Fruit fly (Drosophila melanogaster): ENCODE results near the gene RnrL.

RnrL gene

dm6 chr2L:10334854-10335277, 7.1 kb upstream of the RnrL start (continued):
- TF ChIP-seq CG2678 (tag; optimal IDR thresholded peaks at IDR 0.05) (peak; percentile 73), seq (GFP tag; IDR thresholded peaks at IDR 0.05) (no peak), CG15696 (tag; optimal IDR thresholded peaks at IDR 0.05) (peak; percentile 72), Ssrp (tag; optimal IDR thresholded peaks at IDR 0.05) (no peak), Hand (GFP tag; optimal IDR thresholded peaks at IDR 0.05) (peak; percentile 20), CG11504 (tag; optimal IDR thresholded peaks at IDR 0.05) (no peak), CG7963 (GFP tag; IDR thresholded peaks at IDR 0.05; ENCODE audit: partially characterized antibody) (no peak), ftz-f1 (GFP tag; optimal IDR thresholded peaks at IDR 0.05) (peak; percentile 83), Trl (optimal IDR thresholded peaks at IDR 0.05) (peak in 1 of 2 experiments; percentile 31), Trl (GFP tag; optimal IDR thresholded peaks at IDR 0.05) (peak; percentile 45), CG1529 (GFP tag; optimal IDR thresholded peaks at IDR 0.05) (peak; percentile 62), CG8089 (GFP tag; optimal IDR thresholded peaks at IDR 0.05) (peak; percentile 55), kah (GFP tag; optimal IDR thresholded peaks at IDR 0.05) (peak; percentile 76), CG13775 (GFP tag; optimal IDR thresholded peaks at IDR 0.05) (peak; percentile 50), bab2 (GFP tag; optimal IDR thresholded peaks at IDR 0.05) (peak; percentile 10), gcm2 (GFP tag; optimal IDR thresholded peaks at IDR 0.05) (peak; percentile 22), CG13123 (GFP tag; optimal IDR thresholded peaks at IDR 0.05) (peak; percentile 30), ems (GFP tag; optimal IDR thresholded peaks at IDR 0.05) (peak; percentile 52), slbo (GFP tag; IDR thresholded peaks at IDR 0.05) (peak; percentile 64), CG33213 (GFP tag; optimal IDR thresholded peaks at IDR 0.05) (peak; percentile 61), Ets97D (GFP tag; optimal IDR thresholded peaks at IDR 0.05) (no peak), HLH54F (GFP tag; optimal IDR thresholded peaks at IDR 0.05) (peak; percentile 25), grn (GFP tag; optimal IDR thresholded peaks at IDR 0.05) (peak; percentile 83), Vsx1 (GFP tag; optimal IDR thresholded peaks at IDR 0.05) (peak; percentile 75), br (optimal IDR thresholded peaks at IDR 0.05) (no peak), chif (GFP tag; optimal IDR thresholded peaks at IDR 0.05) (peak in 1 of 2 experiments; percentile 41), prd (optimal IDR thresholded peaks at IDR 0.05) (no peak), prd (GFP tag; IDR thresholded peaks at IDR 0.05) (no peak; the same call in 1 of the 3 replicates), CG8924 (tag; optimal IDR thresholded peaks at IDR 0.05) (peak; percentile 82), TFAM (GFP tag; optimal IDR thresholded peaks at IDR 0.05) (no peak), CG17912 (GFP tag; optimal IDR thresholded peaks at IDR 0.05) (peak; percentile 85), crc (GFP tag; optimal IDR thresholded peaks at IDR 0.05) (no peak), GATAe (GFP tag; conservative IDR thresholded peaks at IDR 0.05) (peak; percentile 93), Awh (GFP tag; IDR thresholded peaks at IDR 0.05) (peak; percentile 78; the same call in 1 of the 2 replicates), Camta (GFP tag; optimal IDR thresholded peaks at IDR 0.05) (peak; percentile 36), CG9609 (GFP tag; optimal IDR thresholded peaks at IDR 0.05) (peak; percentile 26), BEAF-32 (GFP tag; optimal IDR thresholded peaks at IDR 0.05) (peak; percentile 62), unc-4 (GFP tag; IDR thresholded peaks at IDR 0.05; ENCODE audit: partially characterized antibody) (peak; percentile 67), CG10147 (GFP tag; optimal IDR thresholded peaks at IDR 0.05) (peak; percentile 64), Dref (GFP tag; IDR thresholded peaks at IDR 0.05) (peak; percentile 45), gt (GFP tag; IDR thresholded peaks at IDR 0.05) (no peak), row (GFP tag; IDR thresholded peaks at IDR 0.05) (peak; percentile 70; the same call in 2 of the 3 replicates), zf30C (GFP tag; optimal IDR thresholded peaks at IDR 0.05) (no peak), CG15514 (GFP tag; optimal IDR thresholded peaks at IDR 0.05) (peak; percentile 96), Sry-β (GFP tag; optimal IDR thresholded peaks at IDR 0.05) (peak; percentile 17), maf-S (GFP tag; optimal IDR thresholded peaks at IDR 0.05) (peak; percentile 41), Lpt (GFP tag; optimal IDR thresholded peaks at IDR 0.05) (no peak), sd (tag; optimal IDR thresholded peaks at IDR 0.05) (peak; percentile 93), tio (GFP tag; optimal IDR thresholded peaks at IDR 0.05) (no peak), gem (tag; optimal IDR thresholded peaks at IDR 0.05) (peak; percentile 45), otp (GFP tag; IDR thresholded peaks at IDR 0.05) (no peak; the same call in 2 of the 3 replicates)

Measured in whole organism, embryonic.